Fruit fly (Drosophila melanogaster) whole organism, prepupa: ENCODE results near the gene CG43184.

Experiments
- Blimp-1 ChIP-seq: fragments of 200-800 bp; sonication (Bioruptor generic); optimal IDR thresholded peaks from 3 replicates; lab custom pipeline; 2017; ENCODE audit warnings: missing biosample characterization, missing genetic modification characterization, mild to moderate bottlenecking, moderate library complexity, missing genetic modification reagents
- CG10631 ChIP-seq: fragments of 200-800 bp; sonication (Bioruptor generic); optimal IDR thresholded peaks from 2 replicates; lab custom pipeline; 2016; ENCODE audit warnings: missing biosample characterization, missing genetic modification characterization
- CG10669 ChIP-seq: fragments of 200-800 bp; sonication (Bioruptor generic); optimal IDR thresholded peaks from 3 replicates; lab custom pipeline; 2018; ENCODE audit warnings: missing biosample characterization, mild to moderate bottlenecking, missing genetic modification characterization, moderate library complexity
- CG11762 ChIP-seq: fragments of 200-800 bp; sonication (Bioruptor generic); optimal IDR thresholded peaks from 3 replicates; lab custom pipeline; 2016; ENCODE audit warnings: missing biosample characterization, missing genetic modification characterization; ENCODE audit not compliant: insufficient read depth
- CG15336 ChIP-seq: fragments of 200-800 bp; sonication (Bioruptor generic); IDR thresholded peaks from 2 replicates; pipeline ENCODE4 v1.3.6; 2022; ENCODE audit warnings: missing biosample characterization, missing genetic modification characterization
- CG1621 ChIP-seq: fragments of 200-800 bp; sonication (Bioruptor generic); optimal IDR thresholded peaks from 3 replicates; lab custom pipeline; 2018; ENCODE audit warnings: missing biosample characterization, mild to moderate bottlenecking, missing genetic modification characterization
- CG16779 ChIP-seq: fragments of 200-800 bp; sonication (Bioruptor generic); optimal IDR thresholded peaks from 3 replicates; lab custom pipeline; 2017; ENCODE audit warnings: missing biosample characterization, mild to moderate bottlenecking, missing genetic modification characterization
- CG31627 ChIP-seq: fragments of 200-800 bp; sonication (Bioruptor generic); optimal IDR thresholded peaks from 3 replicates; lab custom pipeline; 2016; ENCODE audit warnings: missing biosample characterization, missing genetic modification characterization
- CG32006 ChIP-seq: fragments of 200-800 bp; sonication (Bioruptor generic); optimal IDR thresholded peaks from 3 replicates; lab custom pipeline; 2017; ENCODE audit warnings: missing biosample characterization, mild to moderate bottlenecking, missing genetic modification characterization
- CG3919 ChIP-seq: fragments of 200-800 bp; sonication (Bioruptor generic); optimal IDR thresholded peaks from 3 replicates; lab custom pipeline; 2016; ENCODE audit warnings: missing biosample characterization, missing genetic modification characterization
- CG4318 ChIP-seq: fragments of 200-800 bp; sonication (Bioruptor generic); optimal IDR thresholded peaks from 3 replicates; lab custom pipeline; 2017; ENCODE audit warnings: missing biosample characterization, mild to moderate bottlenecking, missing genetic modification characterization
- CG6163 ChIP-seq: fragments of 200-800 bp; sonication (Bioruptor generic); IDR thresholded peaks from 3 replicates; pipeline ENCODE4 v1.3.6; 2022; ENCODE audit warnings: missing biosample characterization, missing genetic modification characterization
- CG6276 ChIP-seq: fragments of 200-800 bp; sonication (Bioruptor generic); optimal IDR thresholded peaks from 2 replicates; lab custom pipeline; 2017; ENCODE audit warnings: missing biosample characterization, mild to moderate bottlenecking, missing genetic modification characterization
- CG7368 ChIP-seq: fragments of 200-800 bp; sonication (Bioruptor generic); optimal IDR thresholded peaks from 3 replicates; lab custom pipeline; 2016; ENCODE audit warnings: missing biosample characterization, missing genetic modification characterization
- CG8119 ChIP-seq: fragments of 200-800 bp; sonication (Bioruptor generic); IDR thresholded peaks from 3 replicates; pipeline ENCODE4 v1.3.6; 2022; ENCODE audit warnings: missing biosample characterization, missing genetic modification characterization
- CG9139 ChIP-seq: fragments of 200-800 bp; sonication (Bioruptor generic); optimal IDR thresholded peaks from 3 replicates; lab custom pipeline; 2017; ENCODE audit warnings: missing biosample characterization, mild to moderate bottlenecking, missing genetic modification characterization
- Eip78C ChIP-seq: fragments of 200-800 bp; sonication (Bioruptor generic); peaks from one replicate; lab custom pipeline; 2016; ENCODE audit warnings: missing biosample characterization, missing genetic modification characterization
- Eip93F ChIP-seq: fragments of 200-800 bp; sonication (Bioruptor generic); optimal IDR thresholded peaks from 2 replicates; lab custom pipeline; 2016; ENCODE audit warnings: missing biosample characterization, mild to moderate bottlenecking, missing genetic modification characterization
- Ets21C ChIP-seq: fragments of 200-800 bp; sonication (Bioruptor generic); optimal IDR thresholded peaks from 3 replicates; lab custom pipeline; 2016; ENCODE audit warnings: missing biosample characterization, missing genetic modification characterization
- Ets96B ChIP-seq: fragments of 200-800 bp; optimal IDR thresholded peaks from 2 replicates; lab custom pipeline; 2019; ENCODE audit warnings: missing biosample characterization, mild to moderate bottlenecking, missing genetic modification characterization, moderate library complexity
- Gug ChIP-seq: fragments of 200-800 bp; sonication (Bioruptor generic); IDR thresholded peaks from 2 replicates; pipeline ENCODE4 v1.3.6; 2022; ENCODE audit warnings: missing biosample characterization, missing genetic modification characterization
- Hr39 ChIP-seq: fragments of 200-800 bp; sonication (Bioruptor generic); optimal IDR thresholded peaks from 2 replicates; lab custom pipeline; 2016; ENCODE audit warnings: missing biosample characterization, missing genetic modification characterization
- Hr4 ChIP-seq: fragments of 200-800 bp; sonication (Bioruptor generic); optimal IDR thresholded peaks from 3 replicates; lab custom pipeline; 2016; ENCODE audit warnings: missing biosample characterization, missing genetic modification characterization
- Lpt ChIP-seq: fragments of 200-800 bp; sonication (Bioruptor generic); optimal IDR thresholded peaks from 3 replicates; lab custom pipeline; 2016; ENCODE audit warnings: missing biosample characterization, missing genetic modification characterization
- OdsH ChIP-seq: fragments of 200-800 bp; sonication (Bioruptor generic); optimal IDR thresholded peaks from 3 replicates; lab custom pipeline; 2016; ENCODE audit warnings: missing biosample characterization, missing genetic modification characterization
- Smox ChIP-seq: fragments of 200-800 bp; sonication (Bioruptor generic); optimal IDR thresholded peaks from 3 replicates; lab custom pipeline; 2016; ENCODE audit warnings: missing biosample characterization, missing genetic modification characterization
- Sox14 ChIP-seq: fragments of 200-800 bp; sonication (Bioruptor generic); optimal IDR thresholded peaks from 3 replicates; lab custom pipeline; 2016; ENCODE audit warnings: missing biosample characterization, missing genetic modification characterization
- Sox15 ChIP-seq: fragments of 200-800 bp; sonication (Bioruptor generic); optimal IDR thresholded peaks from 3 replicates; lab custom pipeline; 2016; ENCODE audit warnings: missing biosample characterization, missing genetic modification characterization
- achi ChIP-seq: fragments of 200-800 bp; sonication (Bioruptor generic); optimal IDR thresholded peaks from 3 replicates; lab custom pipeline; 2016; ENCODE audit warnings: missing biosample characterization, missing genetic modification characterization
- acj6 ChIP-seq: fragments of 200-800 bp; sonication (Bioruptor generic); optimal IDR thresholded peaks from 3 replicates; lab custom pipeline; 2016; ENCODE audit warnings: missing biosample characterization, missing genetic modification characterization
- cyc ChIP-seq: fragments of 200-800 bp; sonication (Bioruptor generic); optimal IDR thresholded peaks from 3 replicates; lab custom pipeline; 2016; ENCODE audit warnings: missing biosample characterization, missing genetic modification characterization
- dac ChIP-seq: fragments of 200-800 bp; sonication (Bioruptor generic); optimal IDR thresholded peaks from 2 replicates; lab custom pipeline; 2017; ENCODE audit warnings: missing biosample characterization, mild to moderate bottlenecking, missing genetic modification characterization
- dsx ChIP-seq: fragments of 200-800 bp; optimal IDR thresholded peaks from 3 replicates; lab custom pipeline; 2019; ENCODE audit warnings: missing biosample characterization, mild to moderate bottlenecking, missing genetic modification characterization, moderate library complexity; ENCODE audit not compliant: poor library complexity, severe bottlenecking
- eg ChIP-seq: fragments of 200-800 bp; sonication (Bioruptor generic); IDR thresholded peaks from 3 replicates; pipeline ENCODE4 v1.3.6; 2022; ENCODE audit warnings: missing biosample characterization, missing genetic modification characterization
- fd85E ChIP-seq: fragments of 200-800 bp; sonication (Bioruptor generic); optimal IDR thresholded peaks from 3 replicates; lab custom pipeline; 2016; ENCODE audit warnings: missing biosample characterization, missing genetic modification characterization
- pdm3 ChIP-seq: fragments of 200-800 bp; sonication (Bioruptor generic); optimal IDR thresholded peaks from 3 replicates; lab custom pipeline; 2016; ENCODE audit warnings: missing biosample characterization, missing genetic modification characterization
- salr ChIP-seq, 2 experiments: fragments of 200-800 bp; sonication (Bioruptor generic); optimal IDR thresholded peaks; 3 replicates each; lab custom pipeline; 2016 to 2018; ENCODE audit warnings: missing biosample characterization in 2 of 2, missing genetic modification characterization in 2 of 2, mild to moderate bottlenecking in 1 of 2
- spab ChIP-seq: fragments of 200-800 bp; sonication (Bioruptor generic); optimal IDR thresholded peaks from 2 replicates; lab custom pipeline; 2017; ENCODE audit warnings: missing biosample characterization, mild to moderate bottlenecking, missing genetic modification characterization, missing genetic modification reagents
- ss ChIP-seq, 2 experiments: fragments of 200-800 bp; sonication (Bioruptor generic); optimal IDR thresholded peaks; 2 replicates in 1 of 2; 3 replicates in 1 of 2; lab custom pipeline; 2017 to 2018; ENCODE audit warnings: mild to moderate bottlenecking in 2 of 2, missing biosample characterization in 2 of 2, missing genetic modification characterization in 2 of 2, moderate library complexity in 1 of 2
- svp ChIP-seq: fragments of 200-800 bp; sonication (Bioruptor generic); peaks from one replicate; lab custom pipeline; 2016; ENCODE audit warnings: missing biosample characterization, missing genetic modification characterization
- vri ChIP-seq: fragments of 200-800 bp; sonication (Bioruptor generic); optimal IDR thresholded peaks from 3 replicates; lab custom pipeline; 2016; ENCODE audit warnings: missing biosample characterization, mild to moderate bottlenecking, missing genetic modification characterization

CG43184 gene

dm6 chr3L:13843356-13843755 is 5.8 kb downstream of the CG43184 start, which contains the start of gene Tsp68C:
Gene Tsp68C, plus strand, starts transcription at chr3L:13843656.
- TF ChIP-seq dsx (GFP tag; lab: Kevin White, UChicago) (no peak), Eip93F (GFP tag; lab: Kevin White, UChicago) (no peak), CG10669 (GFP tag; lab: Kevin White, UChicago) (no peak), dac (GFP tag; lab: Kevin White, UChicago) (no peak), CG6163 (GFP tag; lab: Robert Waterston, UW) (no peak), CG4318 (GFP tag; lab: Kevin White, UChicago) (no peak), spab (no peak), Hr39 (no peak), Sox15 (no peak), achi (no peak), Sox14 (no peak), vri (GFP tag; lab: Kevin White, UChicago) (no peak), CG10631 (no peak), svp (GFP tag; lab: Kevin White, UChicago) (no peak), cyc (GFP tag; lab: Kevin White, UChicago) (no peak), CG32006 (GFP tag; lab: Kevin White, UChicago) (no peak), CG1621 (no peak), eg (GFP tag; lab: Robert Waterston, UW) (no peak), fd85E (no peak), CG16779 (tag; lab: Kevin White, UChicago) (no peak)

dm6 chr3L:13845292-13845691 is 7.7 kb downstream of the CG43184 start:
- TF ChIP-seq CG31627 (GFP tag; lab: Kevin White, UChicago): peak; percentile 1
- no peak for TF ChIP-seq CG7368 (GFP tag; lab: Kevin White, UChicago)

- no peak for TF ChIP-seq ss (GFP tag; optimal IDR thresholded peaks at IDR 0.05; lab: Kevin White, UChicago)
- TF ChIP-seq, all 60 proteins: peak for 0
Measured at dm6 chr3L:13845754-13846153, 8.2 kb downstream of the CG43184 start, which contains the start of gene Hml. Gene Hml, plus strand, starts transcription at chr3L:13846054.

dm6 chr3L:13859688-13860373 is 22.3 kb downstream of the CG43184 start:
- TF ChIP-seq svp (GFP tag; lab: Kevin White, UChicago) (peak; percentile 48), dsx (GFP tag; lab: Kevin White, UChicago) (no peak)

dm6 chr3L:13862403-13862802 is 24.8 kb downstream of the CG43184 start:
- no peak for TF ChIP-seq Lpt (GFP tag; lab: Kevin White, UChicago)
- no peak for TF ChIP-seq CG11762 (GFP tag; lab: Kevin White, UChicago)
- no peak for TF ChIP-seq Ets96B (tag; lab: Kevin White, UChicago)
- peak; percentile 33 for TF ChIP-seq Hr39
- TF ChIP-seq Hr4 (GFP tag; lab: Kevin White, UChicago): peak; percentile 55
- TF ChIP-seq pdm3 (GFP tag; lab: Kevin White, UChicago): no peak
- TF ChIP-seq CG8119 (GFP tag; lab: Robert Waterston, UW): 0 out of 3 replicates have a peak, but pooled peaks have one; percentile 35
- peak; percentile 25 for TF ChIP-seq OdsH
- TF ChIP-seq svp (GFP tag; lab: Kevin White, UChicago): peak; percentile 93
- TF ChIP-seq salr (GFP tag; optimal IDR thresholded peaks at IDR 0.05; lab: Kevin White, UChicago): no peak
- TF ChIP-seq achi: peak; percentile 4
- no peak; the same call in 2 of the 3 replicates for TF ChIP-seq CG6163 (GFP tag; lab: Robert Waterston, UW)
- no peak for TF ChIP-seq CG9139
- TF ChIP-seq Smox (GFP tag; lab: Kevin White, UChicago): peak; percentile 25
- no peak for TF ChIP-seq CG1621
- TF ChIP-seq acj6 (GFP tag; lab: Kevin White, UChicago): no peak
- TF ChIP-seq Gug (GFP tag; lab: Robert Waterston, UW): peak; percentile 65
- no peak for TF ChIP-seq CG15336 (GFP tag; lab: Robert Waterston, UW)
- no peak for TF ChIP-seq CG3919
- no peak for TF ChIP-seq CG4318 (GFP tag; lab: Kevin White, UChicago)
- TF ChIP-seq CG16779 (tag; lab: Kevin White, UChicago): no peak
- no peak for TF ChIP-seq CG6276 (GFP tag; lab: Kevin White, UChicago)
- TF ChIP-seq Ets21C (GFP tag; lab: Kevin White, UChicago): no peak
- peak; percentile 49; the same call in 1 of the 3 replicates for TF ChIP-seq eg (GFP tag; lab: Robert Waterston, UW)
- peak; percentile 18 for TF ChIP-seq CG32006 (GFP tag; lab: Kevin White, UChicago)
- no peak for TF ChIP-seq dsx (GFP tag; lab: Kevin White, UChicago)
- TF ChIP-seq Blimp-1 (GFP tag; lab: Kevin White, UChicago): no peak
- no peak for TF ChIP-seq cyc (GFP tag; lab: Kevin White, UChicago)
- peak; percentile 55 for TF ChIP-seq CG31627 (GFP tag; lab: Kevin White, UChicago)
- no peak for TF ChIP-seq CG7368 (GFP tag; lab: Kevin White, UChicago)
- no peak for TF ChIP-seq vri (GFP tag; lab: Kevin White, UChicago)
- no peak for TF ChIP-seq Eip78C (GFP tag; lab: Kevin White, UChicago)
